Worm (Caenorhabditis elegans) whole organism, mixed stage, embryonic: ENCODE measurements around the gene tbc-10.

Source experiments
- M03D4.4 ChIP-seq: sonication (generic microtip); optimal IDR thresholded peaks from 2 replicates; lab custom pipeline; 2017; ENCODE audit warnings: mild to moderate bottlenecking, missing genetic modification characterization, missing compliant biosample characterization
- bed-3 ChIP-seq: fragments of 200-800 bp; sonication (Bioruptor generic); optimal IDR thresholded peaks from 3 replicates; lab custom pipeline; 2018; ENCODE audit warnings: mild to moderate bottlenecking, missing genetic modification characterization, moderate library complexity, missing compliant biosample characterization
- blmp-1 ChIP-seq: fragments of 150-350 bp; optimal IDR thresholded peaks from 2 replicates; lab custom pipeline; 2014; ENCODE audit warnings: missing biosample characterization, missing genetic modification characterization
- ceh-39 ChIP-seq: fragments of 150-350 bp; optimal IDR thresholded peaks from 2 replicates; lab custom pipeline; 2014; ENCODE audit warnings: missing biosample characterization, missing genetic modification characterization
- ceh-43 ChIP-seq: fragments of 200-800 bp; sonication (Bioruptor generic); optimal IDR thresholded peaks from 2 replicates; lab custom pipeline; 2018; ENCODE audit warnings: mild to moderate bottlenecking, missing genetic modification characterization, moderate library complexity, missing compliant biosample characterization
- ceh-83 ChIP-seq: fragments of 200-800 bp; sonication (Bioruptor generic); optimal IDR thresholded peaks from 2 replicates; lab custom pipeline; 2018; ENCODE audit warnings: mild to moderate bottlenecking, missing genetic modification characterization, missing compliant biosample characterization
- ces-1 ChIP-seq: fragments of 150-350 bp; optimal IDR thresholded peaks from 2 replicates; lab custom pipeline; 2014; ENCODE audit warnings: missing biosample characterization, missing genetic modification reagents, missing genetic modification characterization
- drap-1 ChIP-seq: fragments of 200-800 bp; sonication (Bioruptor generic); optimal IDR thresholded peaks from 3 replicates; lab custom pipeline; 2018; ENCODE audit warnings: mild to moderate bottlenecking, missing genetic modification characterization, missing compliant biosample characterization
- elt-1 ChIP-seq: sonication (generic microtip); optimal IDR thresholded peaks from 2 replicates; lab custom pipeline; 2017; ENCODE audit warnings: missing genetic modification characterization, mild to moderate bottlenecking, missing compliant biosample characterization, antibody characterized with exemption, moderate library complexity, borderline replicate concordance; ENCODE audit not compliant: insufficient read depth
- elt-3 ChIP-seq: fragments of 150-350 bp; optimal IDR thresholded peaks from 2 replicates; lab custom pipeline; 2014; ENCODE audit warnings: missing biosample characterization, missing genetic modification characterization
- ham-2 ChIP-seq: fragments of 200-800 bp; sonication (Bioruptor generic); optimal IDR thresholded peaks from 2 replicates; lab custom pipeline; 2018; ENCODE audit warnings: mild to moderate bottlenecking, missing genetic modification characterization, missing compliant biosample characterization
- hlh-1 ChIP-seq: fragments of 150-350 bp; optimal IDR thresholded peaks from 2 replicates; lab custom pipeline; 2014; ENCODE audit warnings: missing biosample characterization, missing genetic modification reagents, missing genetic modification characterization
- lin-13 ChIP-seq: fragments of 150-350 bp; optimal IDR thresholded peaks from 2 replicates; lab custom pipeline; 2014; ENCODE audit warnings: missing biosample characterization, missing genetic modification characterization
- lin-32 ChIP-seq: fragments of 200-800 bp; sonication (Bioruptor generic); optimal IDR thresholded peaks from 2 replicates; lab custom pipeline; 2018; ENCODE audit warnings: mild to moderate bottlenecking, missing genetic modification characterization, missing compliant biosample characterization
- lsy-2 ChIP-seq: fragments of 150-350 bp; optimal IDR thresholded peaks from 2 replicates; lab custom pipeline; 2014; ENCODE audit warnings: missing biosample characterization, missing genetic modification characterization
- mab-5 ChIP-seq: fragments of 150-350 bp; optimal IDR thresholded peaks from 2 replicates; lab custom pipeline; 2014; ENCODE audit warnings: missing biosample characterization, missing genetic modification characterization
- mep-1 ChIP-seq: fragments of 150-350 bp; optimal IDR thresholded peaks from 2 replicates; lab custom pipeline; 2017; ENCODE audit warnings: missing biosample characterization, missing genetic modification reagents, missing genetic modification characterization, inconsistent platforms
- mls-2 ChIP-seq: sonication (generic microtip); optimal IDR thresholded peaks from 2 replicates; lab custom pipeline; 2016; ENCODE audit warnings: mild to moderate bottlenecking, missing genetic modification characterization, moderate library complexity, missing compliant biosample characterization
- nhr-12 ChIP-seq: fragments of 150-350 bp; optimal IDR thresholded peaks from 2 replicates; lab custom pipeline; 2014; ENCODE audit warnings: missing biosample characterization, missing genetic modification characterization
- nhr-2 ChIP-seq: fragments of 150-350 bp; optimal IDR thresholded peaks from 2 replicates; lab custom pipeline; 2014; ENCODE audit warnings: missing biosample characterization, missing genetic modification characterization
- nhr-28 ChIP-seq: fragments of 150-350 bp; optimal IDR thresholded peaks from 2 replicates; lab custom pipeline; 2014; ENCODE audit warnings: missing biosample characterization, missing genetic modification characterization
- pha-4 ChIP-seq: fragments of 150-350 bp; optimal IDR thresholded peaks from 2 replicates; lab custom pipeline; 2018; ENCODE audit warnings: missing biosample characterization, missing genetic modification reagents, missing genetic modification characterization
- sem-2 ChIP-seq: fragments of 200-800 bp; sonication (Bioruptor generic); optimal IDR thresholded peaks from 2 replicates; lab custom pipeline; 2018; ENCODE audit warnings: mild to moderate bottlenecking, missing genetic modification characterization, missing compliant biosample characterization
- snpc-4 ChIP-seq: fragments of 150-350 bp; optimal IDR thresholded peaks from 2 replicates; lab custom pipeline; 2014; ENCODE audit warnings: missing biosample characterization, missing genetic modification characterization
- sptf-1 ChIP-seq: sonication (generic microtip); optimal IDR thresholded peaks from 2 replicates; lab custom pipeline; 2017; ENCODE audit warnings: mild to moderate bottlenecking, missing genetic modification characterization, moderate library complexity, missing compliant biosample characterization
- tbx-8 ChIP-seq: fragments of 200-800 bp; sonication (Bioruptor generic); optimal IDR thresholded peaks from 2 replicates; lab custom pipeline; 2018; ENCODE audit warnings: mild to moderate bottlenecking, missing genetic modification characterization, moderate library complexity, missing compliant biosample characterization
- unc-120 ChIP-seq: sonication (generic microtip); optimal IDR thresholded peaks from 2 replicates; lab custom pipeline; 2017; ENCODE audit warnings: missing genetic modification characterization, missing compliant biosample characterization; ENCODE audit not compliant: poor library complexity, severe bottlenecking
- unc-39 ChIP-seq: fragments of 150-350 bp; optimal IDR thresholded peaks from 2 replicates; lab custom pipeline; 2014; ENCODE audit warnings: missing biosample characterization, missing genetic modification characterization
- unc-62 ChIP-seq: fragments of 150-350 bp; optimal IDR thresholded peaks from 2 replicates; lab custom pipeline; 2014; ENCODE audit warnings: missing biosample characterization, missing genetic modification reagents, missing genetic modification characterization
- zip-8 ChIP-seq: fragments of 150-350 bp; optimal IDR thresholded peaks from 2 replicates; lab custom pipeline; 2014; ENCODE audit warnings: missing biosample characterization, missing genetic modification characterization
- ztf-11 ChIP-seq: fragments of 150-350 bp; optimal IDR thresholded peaks from 2 replicates; lab custom pipeline; 2014; ENCODE audit warnings: missing biosample characterization, missing genetic modification characterization

The tbc-10 gene

ce11 chrIII:982961-983360 lies at the start of gene tbc-10:
tbc-10 (plus strand) TSS chrIII:983261.
- TF ChIP-seq unc-120 (no peak), hlh-1 (tag; lab: Kevin White, UChicago) (no peak), drap-1 (GFP tag; lab: Kevin White, UChicago) (no peak), mep-1 (tag; lab: Kevin White, UChicago) (no peak), M03D4.4 (tag; lab: Kevin White, UChicago) (no peak), blmp-1 (no peak), sem-2 (GFP tag; lab: Kevin White, UChicago) (no peak), unc-39 (tag; lab: Kevin White, UChicago) (no peak), ceh-39 (no peak), pha-4 (tag; lab: Kevin White, UChicago) (no peak), ham-2 (no peak), snpc-4 (tag; lab: Kevin White, UChicago) (no peak), ceh-83 (GFP tag; lab: Kevin White, UChicago) (no peak), tbx-8 (GFP tag; lab: Kevin White, UChicago) (no peak), unc-62 (no peak), ztf-11 (tag; lab: Kevin White, UChicago) (no peak), ces-1 (GFP tag; lab: Kevin White, UChicago) (no peak)

ce11 chrIII:936037-936507 lies 47.0 kb upstream of the tbc-10 start, which contains the start of gene fbxa-55:
fbxa-55 (minus strand) TSS chrIII:936087.
- TF ChIP-seq bed-3 (GFP tag; lab: Kevin White, UChicago) (no peak), lin-32 (no peak), mep-1 (tag; lab: Kevin White, UChicago) (no peak), zip-8 (tag; lab: Kevin White, UChicago) (no peak), blmp-1 (no peak), M03D4.4 (tag; lab: Kevin White, UChicago) (no peak), sptf-1 (tag; lab: Kevin White, UChicago) (no peak), snpc-4 (tag; lab: Kevin White, UChicago) (no peak), ceh-43 (GFP tag; lab: Kevin White, UChicago) (no peak), ceh-39 (no peak), mab-5 (tag; lab: Kevin White, UChicago) (no peak), hlh-1 (tag; lab: Kevin White, UChicago) (no peak), mls-2 (tag; lab: Kevin White, UChicago) (no peak), nhr-28 (no peak)

- TF ChIP-seq drap-1 (GFP tag; lab: Kevin White, UChicago), result no peak
- TF ChIP-seq pha-4 (tag; lab: Kevin White, UChicago), result no peak
- TF ChIP-seq unc-120, result no peak
- no peak for TF ChIP-seq nhr-2 (tag; lab: Kevin White, UChicago)
- no peak for TF ChIP-seq mab-5 (tag; lab: Kevin White, UChicago)
- TF ChIP-seq ham-2, result no peak
- TF ChIP-seq sem-2 (GFP tag; lab: Kevin White, UChicago), result no peak
- no peak for TF ChIP-seq nhr-12 (tag; lab: Kevin White, UChicago)
- no peak for TF ChIP-seq ces-1 (GFP tag; lab: Kevin White, UChicago)
- TF ChIP-seq mep-1 (tag; lab: Kevin White, UChicago), result no peak
- TF ChIP-seq elt-1, result no peak
- no peak for TF ChIP-seq elt-3
- TF ChIP-seq tbx-8 (GFP tag; lab: Kevin White, UChicago), result no peak
- no peak for TF ChIP-seq M03D4.4 (tag; lab: Kevin White, UChicago)
- TF ChIP-seq lin-13, result no peak
- TF ChIP-seq ceh-39, result no peak
- TF ChIP-seq zip-8 (tag; lab: Kevin White, UChicago), result no peak
- no peak for TF ChIP-seq lsy-2 (tag; lab: Kevin White, UChicago)
- TF ChIP-seq nhr-28, result no peak
These were observed 45.1 kb upstream of the tbc-10 start, which contains the start of gene fbxa-56 for ce11 chrIII:937961-938360. fbxa-56 (minus strand) TSS chrIII:938061.

- no peak for TF ChIP-seq ceh-39
- TF ChIP-seq mab-5 (tag; lab: Kevin White, UChicago), result no peak
- TF ChIP-seq hlh-1 (tag; lab: Kevin White, UChicago), result no peak
- no peak for TF ChIP-seq unc-39 (tag; lab: Kevin White, UChicago)
- no peak for TF ChIP-seq zip-8 (tag; lab: Kevin White, UChicago)
- TF ChIP-seq drap-1 (GFP tag; lab: Kevin White, UChicago), result no peak
- TF ChIP-seq mls-2 (tag; lab: Kevin White, UChicago), result no peak
- TF ChIP-seq ceh-43 (GFP tag; lab: Kevin White, UChicago), result no peak
- no peak for TF ChIP-seq pha-4 (tag; lab: Kevin White, UChicago)
- no peak for TF ChIP-seq mep-1 (tag; lab: Kevin White, UChicago)
- no peak for TF ChIP-seq snpc-4 (tag; lab: Kevin White, UChicago)
- TF ChIP-seq unc-120, result no peak
These were observed 44.5 kb upstream of the tbc-10 start, which contains the start of gene fbxa-22 for ce11 chrIII:938569-938968. fbxa-22 (plus strand) TSS chrIII:938869.
